Worm (Caenorhabditis elegans): ENCODE data around the gene C12D8.9.

C12D8.9 gene

ce11 chrV:10252682-10253081 lies 9.7 kb upstream of the C12D8.9 start:
- no peak for TF ChIP-seq unc-62 (GFP tag; optimal IDR thresholded peaks at IDR 0.05)

- no peak for TF ChIP-seq unc-62 (GFP tag; optimal IDR thresholded peaks at IDR 0.05)
Measured at ce11 chrV:10249515-10249914, 6.5 kb upstream of the C12D8.9 start.

- no peak for TF ChIP-seq unc-62 (GFP tag; optimal IDR thresholded peaks at IDR 0.05)
Measured at ce11 chrV:10248255-10248979, 5.4 kb upstream of the C12D8.9 start, which contains the start of gene akt-1. Gene akt-1 (plus strand): TSS chrV:10248905.

- no peak for TF ChIP-seq unc-62 (GFP tag; optimal IDR thresholded peaks at IDR 0.05)
Measured at ce11 chrV:10247673-10248239, 4.8 kb upstream of the C12D8.9 start.

ce11 chrV:10246967-10247366 lies 4.0 kb upstream of the C12D8.9 start:
- no peak for TF ChIP-seq unc-62 (GFP tag; optimal IDR thresholded peaks at IDR 0.05)

ce11 chrV:10246443-10246885 lies 3.5 kb upstream of the C12D8.9 start:
- no peak for TF ChIP-seq unc-62 (GFP tag; optimal IDR thresholded peaks at IDR 0.05)

- TF ChIP-seq unc-62 (GFP tag; optimal IDR thresholded peaks at IDR 0.05), result no peak
Measured at ce11 chrV:10245615-10246014, 2.6 kb upstream of the C12D8.9 start.

- TF ChIP-seq unc-62 (GFP tag; optimal IDR thresholded peaks at IDR 0.05), result no peak
Measured at ce11 chrV:10244018-10244720, 1.2 kb upstream of the C12D8.9 start.

ce11 chrV:10241121-10241803 lies 1.7 kb downstream of the C12D8.9 start, which contains the start of the genes C12D8.21 and col-148:
Gene C12D8.21 (minus strand): TSS chrV:10241188.
Gene col-148 (plus strand): TSS chrV:10241753.
- no peak for TF ChIP-seq unc-62 (GFP tag; optimal IDR thresholded peaks at IDR 0.05)

ce11 chrV:10239861-10240260 lies 3.1 kb downstream of the C12D8.9 start, which contains the start of gene fipr-8:
Gene fipr-8 (minus strand): TSS chrV:10239961.
- no peak for TF ChIP-seq unc-62 (GFP tag; optimal IDR thresholded peaks at IDR 0.05)

- TF ChIP-seq unc-62 (GFP tag; optimal IDR thresholded peaks at IDR 0.05), result no peak
Measured at ce11 chrV:10238665-10239064, 4.3 kb downstream of the C12D8.9 start, which contains the start of gene fubl-1. Gene fubl-1 (minus strand): TSS chrV:10238866.

- no peak for TF ChIP-seq unc-62 (GFP tag; optimal IDR thresholded peaks at IDR 0.05)
Measured at ce11 chrV:10237959-10238444, 5.0 kb downstream of the C12D8.9 start.

- TF ChIP-seq unc-62 (GFP tag; optimal IDR thresholded peaks at IDR 0.05), result no peak
Measured at ce11 chrV:10237171-10237570, 5.8 kb downstream of the C12D8.9 start.

- TF ChIP-seq unc-62 (GFP tag; optimal IDR thresholded peaks at IDR 0.05), result no peak
Measured at ce11 chrV:10233330-10233729, 9.7 kb downstream of the C12D8.9 start, which contains the start of gene str-182. Gene str-182 (minus strand): TSS chrV:10233430.

ce11 chrV:10230932-10231331 lies 12.1 kb downstream of the C12D8.9 start, which contains the start of gene fipr-6:
Gene fipr-6 (plus strand): TSS chrV:10231232.
- no peak for TF ChIP-seq unc-62 (GFP tag; optimal IDR thresholded peaks at IDR 0.05)

Measured in whole organism, dauer.